Fruit fly (Drosophila melanogaster): ENCODE data around the gene Fie.

The Fie gene

DNA sequence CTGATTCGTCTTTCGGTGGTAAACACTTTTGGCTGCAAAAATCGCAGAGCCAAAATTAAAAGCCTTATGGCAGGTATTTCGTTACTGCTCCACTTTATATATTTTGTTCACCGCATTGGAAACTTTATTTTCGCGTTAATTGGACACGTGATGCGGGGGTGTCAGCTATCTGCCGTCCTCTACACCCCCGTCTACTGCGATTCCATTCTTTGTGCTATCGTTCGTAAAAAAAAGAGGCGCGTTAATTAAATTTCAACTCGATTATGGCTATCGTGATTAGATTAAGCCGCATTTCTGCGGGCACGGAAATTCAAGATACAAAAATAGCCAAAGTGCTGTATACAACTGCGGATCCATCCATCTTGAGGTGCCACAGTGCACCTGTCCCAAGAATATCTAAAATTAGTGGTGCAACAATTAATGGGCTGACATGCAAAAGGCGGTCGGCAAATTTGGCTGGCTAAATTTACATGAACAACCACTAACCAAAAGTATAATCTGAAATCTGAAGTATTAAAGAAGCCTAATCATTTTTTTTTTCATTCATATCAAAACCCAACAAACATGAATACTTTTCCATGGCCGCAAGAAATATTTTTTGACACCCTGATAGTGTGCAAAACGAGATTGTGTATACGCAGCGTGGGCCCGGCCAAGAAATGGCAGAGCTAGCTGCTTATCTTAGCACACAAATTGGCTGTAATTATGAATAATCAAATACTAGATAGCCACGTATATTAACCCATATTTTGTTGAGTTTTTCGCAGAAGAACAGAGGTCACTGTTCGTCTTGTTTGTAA, 37.8 kb downstream of the Fie start:
- TF ChIP-seq CG8478 (optimal IDR thresholded peaks at IDR 0.05) (no peak), CTCF (optimal IDR thresholded peaks at IDR 0.05) (no peak)

DNA sequence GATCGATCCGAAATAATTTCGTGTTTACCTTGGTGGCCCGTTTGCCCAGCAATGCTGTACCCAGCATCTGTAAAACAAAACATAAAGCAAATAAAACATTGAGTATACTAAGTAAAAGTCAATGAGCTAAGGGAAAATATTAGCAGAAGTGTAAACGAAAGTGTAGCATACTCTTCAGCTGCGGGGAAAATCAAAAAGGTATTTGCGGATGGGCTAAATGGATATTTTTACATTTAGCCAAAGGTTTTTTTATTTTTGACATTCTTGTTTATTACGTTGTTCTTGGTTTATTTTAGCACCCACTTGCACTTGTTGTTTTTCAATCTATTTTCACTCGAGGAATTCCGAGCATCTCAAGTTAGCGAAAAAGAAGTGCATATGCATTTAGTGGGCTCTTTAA, 38.6 kb downstream of the Fie start:
- TF ChIP-seq CTCF (optimal IDR thresholded peaks at IDR 0.05): no peak
- TF ChIP-seq CG8478 (optimal IDR thresholded peaks at IDR 0.05): no peak

- TF ChIP-seq CG8478 (optimal IDR thresholded peaks at IDR 0.05) (no peak), CTCF (optimal IDR thresholded peaks at IDR 0.05) (no peak)
Observed at dm6 chr3L:3931778-3932177, 39.4 kb downstream of the Fie start.

- TF ChIP-seq CTCF (optimal IDR thresholded peaks at IDR 0.05) (no peak), CG8478 (optimal IDR thresholded peaks at IDR 0.05) (no peak)
Observed at dm6 chr3L:3932742-3933289, 40.4 kb downstream of the Fie start.

DNA sequence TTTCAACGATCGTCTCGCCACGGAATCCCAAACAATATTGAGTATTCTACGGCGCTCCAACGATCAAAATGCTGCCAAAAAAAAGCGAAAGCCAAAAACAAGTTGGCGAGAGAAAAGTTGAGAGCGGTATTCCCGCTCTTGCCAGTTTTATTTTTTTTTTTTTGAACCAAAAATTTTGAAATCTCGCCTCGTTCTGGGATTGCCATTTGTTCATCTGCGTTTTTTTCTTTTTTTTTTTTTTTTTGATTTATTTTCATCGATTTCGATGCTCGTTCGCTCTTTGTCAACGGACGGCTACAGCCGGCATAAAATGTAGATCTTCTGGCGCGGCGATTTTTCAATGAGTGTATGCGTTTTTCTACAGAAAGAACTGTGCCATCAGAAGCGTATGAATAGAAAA, 41.2 kb downstream of the Fie start:
- TF ChIP-seq CTCF (optimal IDR thresholded peaks at IDR 0.05) (no peak), CG8478 (optimal IDR thresholded peaks at IDR 0.05) (no peak)

DNA sequence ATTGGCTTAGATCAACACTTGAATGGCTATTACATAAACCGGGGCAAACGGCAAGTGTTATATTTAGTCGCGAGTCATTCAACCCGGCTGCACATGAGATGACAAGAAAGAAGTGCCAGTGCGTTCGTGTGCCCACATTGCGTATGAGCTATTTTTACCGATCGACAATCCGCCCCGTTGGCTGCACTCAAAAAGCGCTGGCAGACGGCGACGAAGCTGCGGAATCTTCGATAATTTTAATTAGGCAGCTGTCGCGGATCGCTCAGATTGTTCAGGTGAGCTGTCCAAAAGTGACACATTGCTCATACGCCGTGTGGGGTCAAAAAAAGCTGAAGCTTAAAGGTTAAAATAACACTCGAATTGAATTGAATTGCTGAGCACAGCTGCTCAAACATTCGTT, 41.7 kb downstream of the Fie start:
- TF ChIP-seq CG8478 (optimal IDR thresholded peaks at IDR 0.05) (no peak), CTCF (optimal IDR thresholded peaks at IDR 0.05) (no peak)

dm6 chr3L:3935567-3936207, 43.3 kb downstream of the Fie start, which contains the start of gene Eip63F-1:
TSS of gene Eip63F-1 (minus strand) at chr3L:3935617.
- TF ChIP-seq CTCF (optimal IDR thresholded peaks at IDR 0.05) (no peak), CG8478 (optimal IDR thresholded peaks at IDR 0.05) (no peak)

- TF ChIP-seq CG8478 (optimal IDR thresholded peaks at IDR 0.05): no peak
- TF ChIP-seq CTCF (optimal IDR thresholded peaks at IDR 0.05): no peak
Observed at dm6 chr3L:3937806-3938205, 45.4 kb downstream of the Fie start, which contains the start of gene CG10866. TSS of gene CG10866 (minus strand) at chr3L:3937992.

- TF ChIP-seq CTCF (optimal IDR thresholded peaks at IDR 0.05): no peak
Observed at dm6 chr3L:3940075-3940819, 47.9 kb downstream of the Fie start, which contains the start of gene CG12766. TSS of gene CG12766 (minus strand) at chr3L:3940125.

DNA sequence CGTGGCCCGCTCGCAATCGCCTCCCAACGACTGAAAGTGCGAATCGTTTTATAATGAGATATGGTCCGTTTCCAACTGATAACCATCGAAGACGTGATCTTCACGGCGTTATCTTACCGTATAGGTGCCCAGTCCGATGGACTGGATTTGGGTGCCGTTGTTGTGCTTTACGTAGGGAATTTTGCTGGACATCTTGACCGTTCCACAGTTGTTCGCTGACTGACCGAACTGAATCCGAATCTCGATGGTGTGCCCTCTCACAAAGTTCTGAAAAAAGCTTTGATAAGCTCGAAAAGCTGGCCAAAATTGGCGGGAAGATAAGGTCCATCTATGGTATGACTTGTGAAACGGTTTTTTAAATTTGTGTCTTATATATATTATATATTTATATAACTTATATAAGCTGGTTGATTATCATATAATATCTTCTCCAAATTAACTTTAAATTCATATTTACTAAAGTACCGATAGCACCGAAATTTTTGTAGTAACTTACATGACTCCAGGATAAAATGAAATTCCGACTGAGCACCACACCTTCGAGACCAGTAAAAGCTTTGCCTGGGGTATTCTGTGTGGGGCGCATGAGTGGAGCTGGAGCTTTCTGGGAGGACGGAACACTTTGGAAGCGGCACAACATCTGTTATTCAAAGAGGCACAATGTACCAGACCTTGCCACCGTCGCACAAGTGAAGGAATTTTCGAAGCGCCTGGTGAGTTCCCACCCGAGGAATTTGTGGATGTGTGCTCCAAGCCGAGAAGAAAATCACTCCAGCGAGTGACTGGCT, 50.1 kb downstream of the Fie start, which contains the start of the genes CG10863 and CG14982:
Gene CG10863 (minus strand): TSS at position 225 of the 788 bp plus-strand sequence.
Gene CG14982 (plus strand): TSS at position 470 of the 788 bp plus-strand sequence.
- TF ChIP-seq CTCF (optimal IDR thresholded peaks at IDR 0.05): no peak
- TF ChIP-seq CG8478 (optimal IDR thresholded peaks at IDR 0.05): no peak
